Worm (Caenorhabditis elegans) whole organism, L4 larva: Measurements from ENCODE around the gene nhr-115.
"Not testable (repeated sequence)": the region's sequence is repeated elsewhere in the genome, so short reads cannot be mapped to it uniquely, and the experiment has no call there.

Experiments used
- F49E8.2 ChIP-seq: sonication (generic microtip); optimal IDR thresholded peaks from 2 replicates; lab custom pipeline; 2016; ENCODE audit warnings: missing compliant biosample characterization, mild to moderate bottlenecking, missing genetic modification characterization, borderline replicate concordance
- ama-1 ChIP-seq: fragments of 150-350 bp; optimal IDR thresholded peaks from 2 replicates; lab custom pipeline; 2014; ENCODE audit warnings: inconsistent platforms, mixed read lengths
- ces-1 ChIP-seq: fragments of 150-350 bp; sonication (generic microtip); optimal IDR thresholded peaks from 4 replicates; lab custom pipeline; 2014; ENCODE audit warnings: missing biosample characterization, missing genetic modification reagents, missing genetic modification characterization
- fos-1 ChIP-seq: fragments of 150-350 bp; optimal IDR thresholded peaks from 2 replicates; lab custom pipeline; 2014; ENCODE audit warnings: missing biosample characterization, missing genetic modification characterization
- hif-1 ChIP-seq, 2 experiments: sonication (generic microtip); optimal IDR thresholded peaks; 2 replicates each; lab custom pipeline; 2016 to 2017; ENCODE audit warnings: missing compliant biosample characterization in 2 of 2, missing genetic modification characterization in 2 of 2, missing genetic modification reagents in 2 of 2, missing genotype in 2 of 2, mild to moderate bottlenecking in 1 of 2
- lin-15B ChIP-seq: fragments of 150-350 bp; sonication (generic microtip); optimal IDR thresholded peaks from 3 replicates; lab custom pipeline; 2014; ENCODE audit warnings: missing biosample characterization, missing genetic modification characterization
- madf-5 ChIP-seq, 2 experiments: fragments of 200-800 bp; sonication (Bioruptor generic); IDR thresholded peaks; 2 replicates each; pipeline ENCODE4 v1.3.6; 2022; ENCODE audit warnings: missing compliant biosample characterization in 2 of 2, missing genetic modification characterization in 2 of 2
- mdl-1 ChIP-seq, 2 experiments: fragments of 150-350 bp in 1 of 2; sonication (generic microtip) in 1 of 2; optimal IDR thresholded peaks; 2 replicates each; lab custom pipeline; 2014 to 2017; ENCODE audit warnings: missing biosample characterization in 2 of 2, missing genetic modification characterization in 2 of 2
- nhr-77 ChIP-seq: fragments of 150-350 bp; optimal IDR thresholded peaks from 2 replicates; lab custom pipeline; 2014; ENCODE audit warnings: missing biosample characterization, missing genetic modification characterization
- ztf-11 ChIP-seq: fragments of 150-350 bp; optimal IDR thresholded peaks from 2 replicates; lab custom pipeline; 2014; ENCODE audit warnings: missing biosample characterization, missing genetic modification characterization

- not testable (repeated sequence) for TF ChIP-seq nhr-77; ztf-11 (tag; lab: Kevin White, UChicago); lin-15B (tag; lab: Kevin White, UChicago); fos-1 (tag; lab: Kevin White, UChicago); mdl-1 (tag; optimal IDR thresholded peaks at IDR 0.05; lab: Kevin White, UChicago); F49E8.2 (tag; lab: Kevin White, UChicago); hif-1 (tag; optimal IDR thresholded peaks at IDR 0.05; lab: Kevin White, UChicago); ces-1 (GFP tag; lab: Kevin White, UChicago); ama-1 (lab: Kevin White, UChicago); madf-5 (GFP tag; IDR thresholded peaks at IDR 0.05; lab: Robert Waterston, UW)
Observed at ce11 chrV:2255191-2255590, 37.1 kb upstream of the nhr-115 start, which contains the start of gene F41B5.1.
